Fruit fly (Drosophila melanogaster): ENCODE measurements around the gene crim.

crim gene

dm6 chr3L:11691203-11691797, 19.9 kb downstream of the crim start, which contains the start of the genes Pldn and CG14135 (continued):
- TF ChIP-seq NC2α (GFP tag; optimal IDR thresholded peaks at IDR 0.05), result no peak
- TF ChIP-seq CG18599 (GFP tag; optimal IDR thresholded peaks at IDR 0.05), result no peak
- TF ChIP-seq her (GFP tag; optimal IDR thresholded peaks at IDR 0.05), result no peak
- TF ChIP-seq CG6791 (GFP tag; IDR thresholded peaks at IDR 0.05; ENCODE audit: partially characterized antibody), result peak; percentile 27; the same call in 1 of the 3 replicates
- no peak for TF ChIP-seq CG15269 (tag; optimal IDR thresholded peaks at IDR 0.05)
- TF ChIP-seq dmrt99B (tag; optimal IDR thresholded peaks at IDR 0.05), result no peak
- peak; percentile 8 for TF ChIP-seq bcd (GFP tag; optimal IDR thresholded peaks at IDR 0.05)
- TF ChIP-seq CG1529 (GFP tag; optimal IDR thresholded peaks at IDR 0.05), result no peak
- no peak for TF ChIP-seq CG2875 (GFP tag; optimal IDR thresholded peaks at IDR 0.05)
- TF ChIP-seq CG13624 (GFP tag; optimal IDR thresholded peaks at IDR 0.05), result peak; percentile 89
- no peak for TF ChIP-seq Deaf1 (tag; optimal IDR thresholded peaks at IDR 0.05)
- TF ChIP-seq CG9437 (GFP tag; optimal IDR thresholded peaks at IDR 0.05), result no peak
- TF ChIP-seq Adf1 (GFP tag; IDR thresholded peaks at IDR 0.05), result no peak
- no peak for TF ChIP-seq bsh (GFP tag; optimal IDR thresholded peaks at IDR 0.05)
- no peak for TF ChIP-seq btn (GFP tag; optimal IDR thresholded peaks at IDR 0.05)
- TF ChIP-seq CG4730 (GFP tag; IDR thresholded peaks at IDR 0.05), result no peak
- TF ChIP-seq CG3407 (GFP tag; optimal IDR thresholded peaks at IDR 0.05), result no peak
- no peak for TF ChIP-seq Atf-2 (GFP tag; optimal IDR thresholded peaks at IDR 0.05)
- no peak for TF ChIP-seq CG2120 (GFP tag; optimal IDR thresholded peaks at IDR 0.05)
- TF ChIP-seq Dbx (GFP tag; IDR thresholded peaks at IDR 0.05), result no peak
- TF ChIP-seq Ets97D (GFP tag; optimal IDR thresholded peaks at IDR 0.05), result peak; percentile 44
- TF ChIP-seq Fer1 (GFP tag; optimal IDR thresholded peaks at IDR 0.05), result no peak
- no peak for TF ChIP-seq luna (GFP tag; optimal IDR thresholded peaks at IDR 0.05)
- TF ChIP-seq org-1 (GFP tag; optimal IDR thresholded peaks at IDR 0.05), result no peak
- no peak for TF ChIP-seq CG9817 (tag; optimal IDR thresholded peaks at IDR 0.05)
- TF ChIP-seq pfk (GFP tag; optimal IDR thresholded peaks at IDR 0.05), result no peak
- no peak for TF ChIP-seq Gsc (GFP tag; IDR thresholded peaks at IDR 0.05)
- no peak for TF ChIP-seq CkIIα-i1 (GFP tag; IDR thresholded peaks at IDR 0.05)
- no peak for TF ChIP-seq Rx (GFP tag; IDR thresholded peaks at IDR 0.05)
- no peak for TF ChIP-seq CG7745 (tag; optimal IDR thresholded peaks at IDR 0.05)
- no peak for TF ChIP-seq CG11247 (GFP tag; IDR thresholded peaks at IDR 0.05)
- TF ChIP-seq pan (optimal IDR thresholded peaks at IDR 0.05), result no peak
- no peak for TF ChIP-seq pan (GFP tag; optimal IDR thresholded peaks at IDR 0.05 in 1 of 2, IDR thresholded peaks at IDR 0.05 in 1 of 2)
- no peak for TF ChIP-seq unpg (GFP tag; optimal IDR thresholded peaks at IDR 0.05)
- TF ChIP-seq Dad (GFP tag; optimal IDR thresholded peaks at IDR 0.05), result no peak
- TF ChIP-seq NC2β (GFP tag; optimal IDR thresholded peaks at IDR 0.05), result no peak
- no peak for TF ChIP-seq CG8388 (GFP tag; optimal IDR thresholded peaks at IDR 0.05)
- no peak for TF ChIP-seq CG13296 (GFP tag; optimal IDR thresholded peaks at IDR 0.05)
- no peak for TF ChIP-seq CG9727 (GFP tag; optimal IDR thresholded peaks at IDR 0.05)
- no peak for TF ChIP-seq D (optimal IDR thresholded peaks at IDR 0.05)
- no peak for TF ChIP-seq D (GFP tag; optimal IDR thresholded peaks at IDR 0.05)
- no peak for TF ChIP-seq CG11695 (GFP tag; IDR thresholded peaks at IDR 0.05)
- no peak for TF ChIP-seq sr (GFP tag; IDR thresholded peaks at IDR 0.05)
- no peak for TF ChIP-seq ac (GFP tag; optimal IDR thresholded peaks at IDR 0.05)
- no peak for TF ChIP-seq Usf (GFP tag; optimal IDR thresholded peaks at IDR 0.05)
- peak; percentile 50 for TF ChIP-seq YL-1 (GFP tag; optimal IDR thresholded peaks at IDR 0.05)
- no peak for TF ChIP-seq C15 (GFP tag; IDR thresholded peaks at IDR 0.05)
- TF ChIP-seq CG1024 (GFP tag; IDR thresholded peaks at IDR 0.05), result no peak
- no peak for TF ChIP-seq Spps (tag; optimal IDR thresholded peaks at IDR 0.05)
- TF ChIP-seq CG6654 (GFP tag; optimal IDR thresholded peaks at IDR 0.05), result peak; percentile 99
- no peak for TF ChIP-seq pnt (GFP tag; optimal IDR thresholded peaks at IDR 0.05)
- TF ChIP-seq Ravus (GFP tag; IDR thresholded peaks at IDR 0.05), result no peak

All from whole organism, embryonic.